Worm (Caenorhabditis elegans): ENCODE data around the gene hpk-1.

hpk-1 gene

DNA sequence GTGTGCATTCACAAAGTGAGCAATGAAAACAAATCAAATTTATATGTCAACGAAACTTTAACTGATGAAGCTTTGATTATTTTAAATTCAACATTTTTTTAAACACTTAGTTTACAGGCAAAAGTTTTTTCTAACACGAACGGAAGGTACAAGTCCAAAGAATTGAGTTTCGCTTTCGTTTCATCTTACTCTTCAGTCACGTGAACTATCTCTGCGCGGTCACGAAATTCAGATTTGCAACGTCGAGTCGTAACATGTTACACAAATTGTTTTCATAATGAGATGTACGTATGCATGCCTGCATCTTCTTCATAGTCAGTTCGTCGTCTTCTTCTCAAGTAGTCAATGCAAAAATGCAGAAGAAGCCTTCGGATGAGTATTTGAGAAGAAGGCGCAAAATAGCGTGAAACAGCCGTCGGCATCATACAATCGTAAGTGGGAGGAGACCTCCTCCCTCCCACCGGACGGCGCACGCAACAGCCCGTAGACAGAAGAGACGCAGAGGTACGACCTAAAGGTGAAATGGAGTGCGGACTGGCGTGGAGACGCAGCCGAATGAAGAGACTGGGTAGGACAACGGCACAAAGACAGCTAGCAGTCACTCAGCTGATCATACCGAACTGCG, 48.3 kb upstream of the hpk-1 start, which contains the start of gene coel-1 (continued):
- TF ChIP-seq nhr-41 (GFP tag; IDR thresholded peaks at IDR 0.05) (no peak), dmd-9 (GFP tag; IDR thresholded peaks at IDR 0.05) (no peak), ztf-11 (tag; optimal IDR thresholded peaks at IDR 0.05) (no peak), hmg-1.1 (GFP tag; IDR thresholded peaks at IDR 0.05) (peak; percentile 72), ZK546.5 (tag; optimal IDR thresholded peaks at IDR 0.05) (no peak), ama-1 (optimal IDR thresholded peaks at IDR 0.05) (no peak), Y48G9A.11 (GFP tag; IDR thresholded peaks at IDR 0.05) (no peak), ceh-20 (GFP tag; IDR thresholded peaks at IDR 0.05) (no peak), F44E2.7 (GFP tag; IDR thresholded peaks at IDR 0.05) (no peak), tra-1 (GFP tag; IDR thresholded peaks at IDR 0.05) (no peak), mep-1 (tag; optimal IDR thresholded peaks at IDR 0.05) (peak; percentile 68), php-3 (GFP tag; IDR thresholded peaks at IDR 0.05) (no peak), snpc-4 (tag; optimal IDR thresholded peaks at IDR 0.05) (no peak), mdl-1 (tag; optimal IDR thresholded peaks at IDR 0.05) (peak; percentile 45 to 65), Y75B8A.6 (GFP tag; IDR thresholded peaks at IDR 0.05) (no peak), spr-1 (tag; optimal IDR thresholded peaks at IDR 0.05) (no peak), nhr-42 (GFP tag; IDR thresholded peaks at IDR 0.05) (no peak), cey-2 (tag; optimal IDR thresholded peaks at IDR 0.05; ENCODE audit: borderline replicate concordance, insufficient read depth) (no peak), F37D6.2 (tag; optimal IDR thresholded peaks at IDR 0.05) (peak; percentile 5), nhr-6 (tag; optimal IDR thresholded peaks at IDR 0.05) (no peak), T26A8.4 (GFP tag; IDR thresholded peaks at IDR 0.05) (peak; percentile 67), zfp-2 (tag; optimal IDR thresholded peaks at IDR 0.05) (no peak), ceh-44 (GFP tag; IDR thresholded peaks at IDR 0.05) (no peak)

DNA sequence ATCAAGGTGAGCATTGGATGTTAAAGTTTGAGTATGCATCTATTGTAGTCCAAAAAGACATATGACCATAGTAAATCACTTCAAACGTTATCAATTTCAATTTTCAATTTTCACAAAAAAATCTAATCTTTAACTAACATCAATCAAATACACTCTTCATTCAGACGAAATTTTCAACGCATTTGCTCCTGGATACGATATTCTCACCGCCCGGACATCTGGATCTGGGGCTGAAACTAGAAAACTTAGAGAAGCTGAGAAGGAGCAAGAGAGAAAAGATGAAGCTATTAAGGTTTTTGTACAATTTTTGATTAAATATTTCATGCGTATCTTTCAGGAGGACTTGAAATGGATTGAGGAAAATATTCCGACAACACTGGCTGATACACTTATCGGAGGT, 46.7 kb upstream of the hpk-1 start:
- TF ChIP-seq unc-62 (GFP tag; optimal IDR thresholded peaks at IDR 0.05 in 1 of 2) (peak in 1 of 2 experiments; percentile 90), unc-62 (tag; optimal IDR thresholded peaks at IDR 0.05) (no peak), fos-1 (tag; optimal IDR thresholded peaks at IDR 0.05) (no peak)

DNA sequence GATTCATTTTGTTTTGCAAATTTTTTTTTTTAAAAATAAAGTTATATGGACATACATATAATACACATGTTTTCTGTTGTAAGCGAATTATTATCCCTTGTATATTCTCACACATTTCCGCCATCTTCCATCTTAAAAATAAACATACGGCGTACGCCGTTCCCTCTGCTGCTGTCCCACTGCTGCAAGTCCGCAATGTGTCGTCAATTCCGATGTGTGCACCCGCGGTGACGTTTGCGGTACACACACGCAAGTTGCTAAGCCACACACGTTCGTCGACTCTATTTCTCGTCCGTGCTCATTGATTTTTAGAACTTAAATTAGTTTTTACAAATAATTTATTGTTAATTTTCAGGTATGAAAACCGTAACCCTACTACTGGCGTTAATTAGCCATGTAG, 43.2 kb upstream of the hpk-1 start, which contains the start of gene C52B9.4:
Gene C52B9.4, plus strand, starts transcription at position 356 of the 400 bp plus-strand sequence.
- TF ChIP-seq daf-19 (GFP tag; conservative IDR thresholded peaks at IDR 0.05) (no peak), hlh-11 (tag; optimal IDR thresholded peaks at IDR 0.05) (peak; percentile 58), nhr-48 (tag; optimal IDR thresholded peaks at IDR 0.05) (peak; percentile 85), nhr-28 (tag; optimal IDR thresholded peaks at IDR 0.05) (peak; percentile 27), hmg-1.1 (GFP tag; IDR thresholded peaks at IDR 0.05) (peak; percentile 76), hlh-30 (tag; optimal IDR thresholded peaks at IDR 0.05; ENCODE audit: insufficient read depth) (peak; percentile 41), ces-1 (GFP tag; optimal IDR thresholded peaks at IDR 0.05) (no peak), dve-1 (tag; optimal IDR thresholded peaks at IDR 0.05; ENCODE audit: insufficient read depth) (peak; percentile 45), tag-97 (GFP tag; IDR thresholded peaks at IDR 0.05) (no peak), nhr-6 (tag; optimal IDR thresholded peaks at IDR 0.05) (peak; percentile 34), gei-8 (GFP tag; optimal IDR thresholded peaks at IDR 0.05) (no peak), nhr-42 (GFP tag; IDR thresholded peaks at IDR 0.05) (0 out of 2 replicates have a peak, but pooled peaks have one; percentile 42), aha-1 (tag) (peak; percentile 68), mes-2 (tag; optimal IDR thresholded peaks at IDR 0.05; ENCODE audit: poor library complexity, severe bottlenecking) (peak; percentile 59), egl-43 (GFP tag; IDR thresholded peaks at IDR 0.05) (no peak), vab-7 (GFP tag; IDR thresholded peaks at IDR 0.05) (no peak), ztf-7 (tag; optimal IDR thresholded peaks at IDR 0.05) (peak; percentile 11), ama-1 (optimal IDR thresholded peaks at IDR 0.05) (no peak), nhr-25 (tag; optimal IDR thresholded peaks at IDR 0.05; ENCODE audit: borderline replicate concordance, insufficient read depth) (no peak), lin-1 (GFP tag; IDR thresholded peaks at IDR 0.05) (no peak), hif-1 (tag; optimal IDR thresholded peaks at IDR 0.05) (peak in 1 of 2 experiments; percentile 27), rbr-2 (tag; optimal IDR thresholded peaks at IDR 0.05) (peak; percentile 45), lir-3 (tag; optimal IDR thresholded peaks at IDR 0.05) (no peak), mep-1 (tag; optimal IDR thresholded peaks at IDR 0.05) (peak; percentile 32), F49E8.2 (tag; optimal IDR thresholded peaks at IDR 0.05; ENCODE audit: borderline replicate concordance) (no peak), daf-16 (GFP tag; optimal IDR thresholded peaks at IDR 0.05) (no peak), daf-16 (tag; optimal IDR thresholded peaks at IDR 0.05) (peak; percentile 58)
